Worm (Caenorhabditis elegans): ENCODE results near the gene ZK105.12.

ZK105.12 gene

DNA sequence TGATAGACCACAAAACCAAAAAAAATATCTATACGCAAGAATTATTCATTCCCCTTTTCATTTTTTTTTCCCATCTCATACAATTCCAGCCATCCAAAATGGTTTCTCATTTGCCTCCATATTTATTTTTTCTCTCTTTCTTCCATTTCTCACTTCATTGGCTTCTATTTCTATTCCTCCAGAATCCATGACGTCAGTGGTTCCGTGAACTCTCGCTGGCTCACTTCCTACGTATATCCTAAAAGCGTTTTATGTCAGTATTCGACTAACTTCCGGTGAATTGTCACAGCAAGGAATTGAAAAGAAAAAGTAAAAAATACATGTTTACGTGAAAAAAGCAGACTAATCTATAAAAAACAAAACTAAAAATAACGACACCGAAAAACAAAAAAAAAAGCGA, 11.0 kb upstream of the ZK105.12 start:
- TF ChIP-seq unc-62 (GFP tag; optimal IDR thresholded peaks at IDR 0.05 in 1 of 2): peak in 1 of 2 experiments; percentile 85
- TF ChIP-seq unc-62 (tag; optimal IDR thresholded peaks at IDR 0.05): no peak
- no peak for TF ChIP-seq lin-38 (GFP tag; IDR thresholded peaks at IDR 0.05)
- peak; percentile 0 for TF ChIP-seq rbr-2 (tag; optimal IDR thresholded peaks at IDR 0.05)

DNA sequence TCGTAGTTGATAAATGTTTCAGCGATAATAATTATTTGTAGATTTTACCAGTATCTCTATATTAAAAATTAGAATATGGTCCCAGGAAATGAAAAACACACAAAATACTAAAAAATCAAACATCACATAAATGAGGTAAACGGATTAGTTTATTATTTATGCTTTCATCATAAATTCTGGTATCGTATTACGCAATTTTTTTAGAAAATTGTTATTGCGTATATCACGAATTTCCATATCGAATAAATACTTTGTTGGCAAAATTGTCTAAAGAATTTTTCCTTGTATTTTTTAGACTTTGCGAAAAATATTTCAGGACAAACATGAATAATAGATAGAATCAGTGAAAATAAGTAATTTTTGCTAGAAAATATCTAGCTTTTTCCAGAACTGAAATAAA, 10.3 kb upstream of the ZK105.12 start:
- TF ChIP-seq tra-1 (GFP tag; IDR thresholded peaks at IDR 0.05) (no peak), nhr-6 (tag; optimal IDR thresholded peaks at IDR 0.05) (no peak), aha-1 (tag) (peak; percentile 80)

DNA sequence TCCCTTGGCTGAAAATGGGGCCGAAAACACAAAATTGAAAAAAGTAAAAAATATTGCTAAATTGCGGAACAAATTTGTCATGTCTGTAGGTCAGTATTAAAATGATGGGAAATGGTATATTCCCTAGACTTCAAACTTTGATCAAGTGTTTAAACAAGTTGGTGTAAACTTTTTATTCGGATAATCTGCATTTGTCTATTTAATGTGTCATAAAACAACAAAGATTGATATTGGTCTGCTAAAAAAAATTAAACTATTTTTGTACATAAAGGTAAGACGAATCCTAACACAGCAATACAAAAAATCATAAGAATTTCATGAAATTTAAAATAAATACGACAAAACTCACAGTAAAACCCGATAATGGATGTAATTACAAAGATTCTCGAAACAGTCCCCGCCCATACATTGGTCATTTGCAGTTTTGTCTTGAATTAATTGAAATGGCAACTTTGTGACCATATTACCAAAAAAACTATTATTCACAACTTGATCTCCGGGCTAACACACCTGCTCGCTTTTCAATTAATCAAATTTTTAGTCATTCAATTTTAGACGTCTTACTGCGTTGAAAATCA, 8.1 kb upstream of the ZK105.12 start, which contains the start of the genes ZK105.6 and ZK105.8:
ZK105.6 (minus strand) TSS at position 101 of the 578 bp plus-strand sequence.
ZK105.8 (plus strand) TSS at position 528 of the 578 bp plus-strand sequence.
- TF ChIP-seq ceh-20 (GFP tag; IDR thresholded peaks at IDR 0.05): no peak
- TF ChIP-seq unc-39 (tag; optimal IDR thresholded peaks at IDR 0.05): no peak
- TF ChIP-seq lim-7 (GFP tag; IDR thresholded peaks at IDR 0.05): no peak
- TF ChIP-seq cey-2 (tag; optimal IDR thresholded peaks at IDR 0.05; ENCODE audit: borderline replicate concordance, insufficient read depth): no peak
- TF ChIP-seq fos-1 (tag; optimal IDR thresholded peaks at IDR 0.05): no peak
- no peak for TF ChIP-seq nhr-10 (tag; optimal IDR thresholded peaks at IDR 0.05)
- TF ChIP-seq F44E2.7 (GFP tag; IDR thresholded peaks at IDR 0.05): no peak
- no peak for TF ChIP-seq ceh-32 (tag; optimal IDR thresholded peaks at IDR 0.05; ENCODE audit: poor library complexity)
- no peak for TF ChIP-seq snpc-4 (tag; optimal IDR thresholded peaks at IDR 0.05)
- TF ChIP-seq madf-9 (GFP tag; conservative IDR thresholded peaks at IDR 0.05): no peak
- TF ChIP-seq lin-38 (GFP tag; IDR thresholded peaks at IDR 0.05): no peak
- no peak for TF ChIP-seq set-16 (GFP tag; IDR thresholded peaks at IDR 0.05)
- TF ChIP-seq egl-27 (tag; optimal IDR thresholded peaks at IDR 0.05): no peak
- no peak for TF ChIP-seq vab-7 (GFP tag; IDR thresholded peaks at IDR 0.05)
- no peak for TF ChIP-seq unc-130 (GFP tag; optimal IDR thresholded peaks at IDR 0.05)

ce11 chrV:7721945-7722344, 6.0 kb upstream of the ZK105.12 start, which contains the start of gene ZK105.14:
Gene ZK105.14, minus strand, starts transcription at chrV:7722045.
- TF ChIP-seq Y105C5A.15 (GFP tag; IDR thresholded peaks at IDR 0.05) (no peak), aha-1 (tag) (peak; percentile 32)

ce11 chrV:7717629-7718028, 1.7 kb upstream of the ZK105.12 start, which contains the start of gene ZK105.5:
Gene ZK105.5, minus strand, starts transcription at chrV:7717729.
- peak; percentile 55 for TF ChIP-seq aha-1 (tag)
- no peak for TF ChIP-seq nhr-41 (GFP tag; IDR thresholded peaks at IDR 0.05)
- no peak for TF ChIP-seq ama-1 (optimal IDR thresholded peaks at IDR 0.05)
- no peak for TF ChIP-seq skn-1 (tag; optimal IDR thresholded peaks at IDR 0.05)
- no peak for TF ChIP-seq hlh-11 (tag; optimal IDR thresholded peaks at IDR 0.05)
- no peak for TF ChIP-seq pha-4 (GFP tag; IDR thresholded peaks at IDR 0.05)
- no peak for TF ChIP-seq pha-4 (tag; optimal IDR thresholded peaks at IDR 0.05)

- TF ChIP-seq daf-16 (GFP tag; optimal IDR thresholded peaks at IDR 0.05): peak in 1 of 2 experiments; percentile 3
- no peak for TF ChIP-seq daf-16 (tag; optimal IDR thresholded peaks at IDR 0.05)
- no peak for TF ChIP-seq dmd-6 (GFP tag; IDR thresholded peaks at IDR 0.05)
These were observed 2.2 kb downstream of the ZK105.12 start, which contains the start of gene ZK105.1 for ce11 chrV:7713691-7714090. Gene ZK105.1, plus strand, starts transcription at chrV:7713991.

ce11 chrV:7713072-7713471, 2.9 kb downstream of the ZK105.12 start, which contains the start of gene ZK105.13:
Gene ZK105.13, minus strand, starts transcription at chrV:7713172.
- TF ChIP-seq lin-39 (tag; optimal IDR thresholded peaks at IDR 0.05): no peak
- TF ChIP-seq mxl-2 (GFP tag; conservative IDR thresholded peaks at IDR 0.05): no peak
- TF ChIP-seq lin-1 (GFP tag; IDR thresholded peaks at IDR 0.05): no peak
- no peak for TF ChIP-seq dve-1 (tag; optimal IDR thresholded peaks at IDR 0.05; ENCODE audit: insufficient read depth)
- no peak for TF ChIP-seq vab-7 (GFP tag; IDR thresholded peaks at IDR 0.05)
- no peak for TF ChIP-seq ZK337.2 (GFP tag; IDR thresholded peaks at IDR 0.05)
- no peak for TF ChIP-seq php-3 (GFP tag; IDR thresholded peaks at IDR 0.05)
- TF ChIP-seq zfp-2 (tag; optimal IDR thresholded peaks at IDR 0.05): no peak
- no peak for TF ChIP-seq Y75B8A.6 (GFP tag; IDR thresholded peaks at IDR 0.05)

Measured in whole organism, L4 larva.